Fruit fly (Drosophila melanogaster) whole organism: ENCODE data around the gene Chrac-16.

Experiments
- Dll ChIP-seq: fragments of >200 bp; optimal IDR thresholded peaks from 2 replicates; lab custom pipeline; 2017
- pan ChIP-seq: fragments of >200 bp; optimal IDR thresholded peaks from 2 replicates; lab custom pipeline; 2017
- psq ChIP-seq: fragments of >200 bp; optimal IDR thresholded peaks from 2 replicates; lab custom pipeline; 2017

- no peak for TF ChIP-seq psq (lab: Kevin White, UChicago)
- TF ChIP-seq pan (lab: Kevin White, UChicago), result no peak
- no peak for TF ChIP-seq Dll
Observed at dm6 chrX:12003437-12004394, 14.0 kb downstream of the Chrac-16 start, which contains the start of gene fw.
